Worm (Caenorhabditis elegans): ENCODE data around the gene T24H10.4.

DNA sequence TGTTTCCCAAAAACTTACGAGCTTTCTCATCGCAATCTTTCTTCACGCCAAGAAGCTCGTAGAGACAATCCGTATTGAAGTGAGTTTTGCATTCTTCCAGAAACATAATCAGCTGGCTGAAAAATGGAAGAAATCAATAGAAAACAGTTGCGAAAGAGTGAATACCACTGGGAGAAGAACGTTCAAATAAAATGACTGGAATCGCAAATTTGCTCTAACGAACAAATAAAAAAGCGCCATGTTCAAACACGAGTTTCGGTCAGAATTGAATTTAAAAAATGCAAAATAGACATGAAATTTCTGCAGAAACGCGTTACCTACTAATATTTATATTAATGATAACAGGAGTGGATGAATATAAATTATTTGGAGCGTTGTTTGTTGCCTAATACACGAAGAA is 891 bp upstream of the T24H10.4 start, which contains the start of gene dnj-23:
- TF ChIP-seq ztf-4 (tag; optimal IDR thresholded peaks at IDR 0.05), result no peak
- peak; percentile 15 for TF ChIP-seq lin-39 (tag; optimal IDR thresholded peaks at IDR 0.05)
- TF ChIP-seq ceh-82 (tag; optimal IDR thresholded peaks at IDR 0.05), result no peak
- TF ChIP-seq R02D3.7 (tag; optimal IDR thresholded peaks at IDR 0.05), result no peak
- no peak for TF ChIP-seq mml-1 (tag; optimal IDR thresholded peaks at IDR 0.05)
- no peak for TF ChIP-seq ZK546.5 (tag; optimal IDR thresholded peaks at IDR 0.05)
- no peak for TF ChIP-seq unc-62 (GFP tag; optimal IDR thresholded peaks at IDR 0.05)
- peak; percentile 28 for TF ChIP-seq skn-1 (tag; optimal IDR thresholded peaks at IDR 0.05)
- no peak for TF ChIP-seq ama-1 (optimal IDR thresholded peaks at IDR 0.05)
